Fruit fly (Drosophila melanogaster): ENCODE results near the gene Wnt5.

The Wnt5 gene

dm6 chrX:18452717-18453116, 52.5 kb downstream of the Wnt5 start (continued):
- TF ChIP-seq pan (optimal IDR thresholded peaks at IDR 0.05) (no peak), pan (GFP tag; optimal IDR thresholded peaks at IDR 0.05 in 1 of 2, IDR thresholded peaks at IDR 0.05 in 1 of 2) (no peak), CG17802 (tag; optimal IDR thresholded peaks at IDR 0.05) (no peak), Gug (GFP tag; IDR thresholded peaks at IDR 0.05) (no peak), Lhr (GFP tag; optimal IDR thresholded peaks at IDR 0.05) (no peak), dan (GFP tag; IDR thresholded peaks at IDR 0.05) (no peak), CG17385 (GFP tag; optimal IDR thresholded peaks at IDR 0.05) (no peak), CG1602 (GFP tag; optimal IDR thresholded peaks at IDR 0.05) (no peak), CG10543 (GFP tag; optimal IDR thresholded peaks at IDR 0.05) (no peak), jing (GFP tag; optimal IDR thresholded peaks at IDR 0.05) (no peak), NC2α (GFP tag; optimal IDR thresholded peaks at IDR 0.05) (no peak), pum (GFP tag; optimal IDR thresholded peaks at IDR 0.05) (no peak), gem (tag; optimal IDR thresholded peaks at IDR 0.05) (no peak), CG8478 (optimal IDR thresholded peaks at IDR 0.05) (no peak), Sry-δ (GFP tag; optimal IDR thresholded peaks at IDR 0.05) (no peak), vnd (GFP tag; IDR thresholded peaks at IDR 0.05; ENCODE audit: partially characterized antibody) (no peak), HLH3B (GFP tag; IDR thresholded peaks at IDR 0.05) (no peak), crc (GFP tag; optimal IDR thresholded peaks at IDR 0.05) (no peak), lab (GFP tag; optimal IDR thresholded peaks at IDR 0.05) (peak; percentile 1), scrt (GFP tag; optimal IDR thresholded peaks at IDR 0.05) (no peak), corto (GFP tag; optimal IDR thresholded peaks at IDR 0.05) (no peak), Ets65A (GFP tag) (peak; percentile 87), CG12219 (GFP tag; optimal IDR thresholded peaks at IDR 0.05) (no peak), toy (GFP tag; IDR thresholded peaks at IDR 0.05) (no peak), MTF-1 (GFP tag; optimal IDR thresholded peaks at IDR 0.05; ENCODE audit: borderline replicate concordance) (no peak), pfk (GFP tag; optimal IDR thresholded peaks at IDR 0.05) (no peak), CG33213 (GFP tag; optimal IDR thresholded peaks at IDR 0.05) (no peak), CG6683 (GFP tag; optimal IDR thresholded peaks at IDR 0.05) (no peak), Awh (GFP tag; IDR thresholded peaks at IDR 0.05) (no peak), Med (GFP tag) (no peak), Dfd (GFP tag; optimal IDR thresholded peaks at IDR 0.05) (no peak), klu (GFP tag; IDR thresholded peaks at IDR 0.05) (no peak), CG8089 (GFP tag; optimal IDR thresholded peaks at IDR 0.05) (no peak)

All from whole organism, embryonic.